Worm (Caenorhabditis elegans) whole organism, early embryonic: Measurements from ENCODE around the gene F37C4.6.

ENCODE experiments used
- B0310.2 ChIP-seq: sonication (generic microtip); optimal IDR thresholded peaks from 2 replicates; lab custom pipeline; 2016; ENCODE audit warnings: mild to moderate bottlenecking, missing genetic modification characterization, missing compliant biosample characterization
- aly-1 ChIP-seq: sonication (generic microtip); optimal IDR thresholded peaks from 2 replicates; lab custom pipeline; 2016; ENCODE audit warnings: missing genetic modification characterization, missing compliant biosample characterization
- ama-1 ChIP-seq: fragments of 150-350 bp; optimal IDR thresholded peaks from 2 replicates; lab custom pipeline; 2014
- ceh-13 ChIP-seq: fragments of 200-800 bp; sonication (Bioruptor generic); optimal IDR thresholded peaks from 2 replicates; lab custom pipeline; 2018; ENCODE audit warnings: mild to moderate bottlenecking, missing genetic modification characterization, missing compliant biosample characterization
- ceh-36 ChIP-seq: sonication (generic microtip); optimal IDR thresholded peaks from 2 replicates; lab custom pipeline; 2016; ENCODE audit warnings: missing genetic modification characterization, inconsistent platforms, missing compliant biosample characterization
- ets-7 ChIP-seq: sonication (generic microtip); optimal IDR thresholded peaks from 2 replicates; lab custom pipeline; 2016; ENCODE audit warnings: missing genotype, missing genetic modification characterization, missing compliant biosample characterization
- flt-1 ChIP-seq: fragments of 200-800 bp; sonication (Bioruptor generic); IDR thresholded peaks from 2 replicates; pipeline ENCODE4 v1.3.6; 2022; ENCODE audit warnings: missing genetic modification characterization, missing compliant biosample characterization
- hmg-4 ChIP-seq: fragments of 200-800 bp; sonication (Bioruptor generic); optimal IDR thresholded peaks from 2 replicates; lab custom pipeline; 2018; ENCODE audit warnings: mild to moderate bottlenecking, missing genetic modification characterization, missing compliant biosample characterization
- hnd-1 ChIP-seq: sonication (generic microtip); optimal IDR thresholded peaks from 2 replicates; lab custom pipeline; 2016; ENCODE audit warnings: missing genetic modification characterization, missing compliant biosample characterization
- pes-1 ChIP-seq: fragments of 200-800 bp; sonication (Bioruptor generic); IDR thresholded peaks from 2 replicates; pipeline ENCODE4 v1.3.6; 2022; ENCODE audit warnings: missing genetic modification reagents, missing genetic modification characterization, missing compliant biosample characterization
- sea-1 ChIP-seq: fragments of 200-800 bp; sonication (Bioruptor generic); conservative IDR thresholded peaks from 2 replicates; pipeline ENCODE4 v1.3.6; 2022; ENCODE audit warnings: missing genetic modification characterization, missing compliant biosample characterization
- tbx-11 ChIP-seq: fragments of 200-800 bp; sonication (Bioruptor generic); IDR thresholded peaks from 2 replicates; pipeline ENCODE4 v1.3.6; 2022; ENCODE audit warnings: missing genetic modification characterization, missing compliant biosample characterization
- tbx-37 ChIP-seq: fragments of 200-800 bp; sonication (Bioruptor generic); conservative IDR thresholded peaks from 2 replicates; pipeline ENCODE4 v1.3.6; 2022; ENCODE audit warnings: missing genetic modification reagents, missing genetic modification characterization, missing compliant biosample characterization

DNA sequence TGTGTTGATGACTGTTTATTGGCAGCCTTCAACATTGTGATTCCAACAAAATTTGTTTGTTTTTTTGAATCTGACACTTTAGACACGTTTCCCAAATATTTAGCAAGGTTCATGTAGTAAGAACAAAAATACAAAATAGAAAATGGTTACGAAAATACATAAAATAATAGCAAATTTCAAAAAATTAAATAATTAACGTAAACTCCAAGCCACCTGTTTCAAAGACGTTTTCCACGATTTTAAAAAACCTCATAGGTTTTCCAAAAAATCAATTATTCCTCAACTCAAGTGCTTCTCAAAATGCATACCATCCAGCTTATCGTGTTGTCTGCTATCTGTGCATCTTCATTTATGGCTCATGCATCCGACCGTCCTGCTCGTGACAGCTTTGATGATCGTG, 39.3 kb upstream of the F37C4.6 start, which contains the start of gene F56D6.14:
- TF ChIP-seq aly-1 (tag; lab: Kevin White, UChicago) (no peak), ama-1 (lab: Kevin White, UChicago) (no peak), flt-1 (GFP tag; lab: Robert Waterston, UW) (no peak), pes-1 (GFP tag; lab: Robert Waterston, UW) (no peak), sea-1 (no peak), hnd-1 (tag; lab: Kevin White, UChicago) (no peak), B0310.2 (tag; lab: Kevin White, UChicago) (no peak), tbx-11 (GFP tag; lab: Robert Waterston, UW) (no peak), tbx-37 (no peak), ceh-13 (GFP tag; lab: Kevin White, UChicago) (no peak), ets-7 (tag; lab: Kevin White, UChicago) (no peak), hmg-4 (GFP tag; lab: Kevin White, UChicago) (no peak), ceh-36 (no peak)
